Fruit fly (Drosophila melanogaster) whole organism, embryonic: ENCODE measurements around the gene CG13012.
A peak's percentile ranks its signal among the peaks of the same experiment; 100 is the strongest.

Source experiments
- Antp ChIP-seq: fragments of 200-800 bp; sonication (Bioruptor generic); optimal IDR thresholded peaks from 3 replicates; lab custom pipeline; 2016; ENCODE audit warnings: missing biosample characterization, missing genetic modification characterization
- BtbVII ChIP-seq: fragments of 200-800 bp; sonication (Bioruptor generic); optimal IDR thresholded peaks from 3 replicates; lab custom pipeline; 2017; ENCODE audit warnings: missing biosample characterization, mild to moderate bottlenecking, missing genetic modification characterization
- C15 ChIP-seq: fragments of 200-800 bp; sonication (Bioruptor generic); IDR thresholded peaks from 3 replicates; pipeline ENCODE4 v1.3.6; 2022; ENCODE audit warnings: missing biosample characterization, missing genetic modification characterization
- CG10565 ChIP-seq: fragments of 200-800 bp; sonication (Bioruptor generic); optimal IDR thresholded peaks from 3 replicates; lab custom pipeline; 2016; ENCODE audit warnings: missing biosample characterization, mild to moderate bottlenecking, missing genetic modification characterization
- CG11504 ChIP-seq: fragments of 200-800 bp; sonication (Bioruptor generic); optimal IDR thresholded peaks from 3 replicates; lab custom pipeline; 2019; ENCODE audit warnings: missing biosample characterization, mild to moderate bottlenecking, missing genetic modification characterization, moderate library complexity
- CG12155 ChIP-seq: fragments of 200-800 bp; sonication (Bioruptor generic); optimal IDR thresholded peaks from 3 replicates; lab custom pipeline; 2016; ENCODE audit warnings: missing biosample characterization, missing genetic modification characterization
- CG13123 ChIP-seq: fragments of 200-800 bp; sonication (Bioruptor generic); optimal IDR thresholded peaks from 2 replicates; lab custom pipeline; 2016; ENCODE audit warnings: missing biosample characterization, missing genetic modification characterization
- CG14014 ChIP-seq: fragments of 200-800 bp; sonication (Bioruptor generic); IDR thresholded peaks from 2 replicates; pipeline ENCODE4 v1.3.6; 2022; ENCODE audit warnings: missing biosample characterization, missing genetic modification characterization
- CG15514 ChIP-seq: fragments of 200-800 bp; sonication (Bioruptor generic); optimal IDR thresholded peaks from 3 replicates; lab custom pipeline; 2017; ENCODE audit warnings: missing biosample characterization, missing genetic modification characterization, mild to moderate bottlenecking, moderate library complexity, missing genetic modification reagents
- CG1603 ChIP-seq: fragments of 200-800 bp; sonication (Bioruptor generic); optimal IDR thresholded peaks from 2 replicates; lab custom pipeline; 2019; ENCODE audit warnings: missing biosample characterization, mild to moderate bottlenecking, missing genetic modification characterization, moderate library complexity
- CG1647 ChIP-seq: fragments of 200-800 bp; sonication (Bioruptor generic); optimal IDR thresholded peaks from 3 replicates; lab custom pipeline; 2016; ENCODE audit warnings: missing biosample characterization, missing genetic modification characterization
- CG17912 ChIP-seq: fragments of 200-800 bp; sonication (Bioruptor generic); optimal IDR thresholded peaks from 2 replicates; lab custom pipeline; 2018; ENCODE audit warnings: missing biosample characterization, mild to moderate bottlenecking, missing genetic modification characterization
- CG2116 ChIP-seq: fragments of 200-800 bp; sonication (Bioruptor generic); optimal IDR thresholded peaks from 3 replicates; lab custom pipeline; 2018; ENCODE audit warnings: missing biosample characterization, mild to moderate bottlenecking, missing genetic modification characterization
- CG31365 ChIP-seq: fragments of 200-800 bp; sonication (Bioruptor generic); optimal IDR thresholded peaks from 2 replicates; lab custom pipeline; 2018; ENCODE audit warnings: missing biosample characterization, mild to moderate bottlenecking, missing genetic modification characterization
- CG32772 ChIP-seq: fragments of 200-800 bp; sonication (Bioruptor generic); IDR thresholded peaks from 2 replicates; pipeline ENCODE4 v1.3.6; 2022; ENCODE audit warnings: missing biosample characterization, missing genetic modification characterization
- CG4854 ChIP-seq: fragments of 200-800 bp; sonication (Bioruptor generic); optimal IDR thresholded peaks from 2 replicates; lab custom pipeline; 2016; ENCODE audit warnings: missing biosample characterization, missing genetic modification characterization, inconsistent platforms
- CG6791 ChIP-seq: fragments of 200-800 bp; sonication (Bioruptor generic); IDR thresholded peaks from 3 replicates; pipeline ENCODE4 v1.3.6; 2022; ENCODE audit warnings: missing biosample characterization, missing genetic modification characterization; ENCODE audit not compliant: partially characterized antibody
- CG6854 ChIP-seq: fragments of 200-800 bp; sonication (Bioruptor generic); optimal IDR thresholded peaks from 3 replicates; lab custom pipeline; 2017; ENCODE audit warnings: missing biosample characterization, mild to moderate bottlenecking, missing genetic modification characterization
- CG7786 ChIP-seq: fragments of 200-800 bp; sonication (Bioruptor generic); optimal IDR thresholded peaks from 2 replicates; lab custom pipeline; 2016; ENCODE audit warnings: missing biosample characterization, missing genetic modification characterization
- CG8359 ChIP-seq: fragments of 200-800 bp; sonication (Bioruptor generic); optimal IDR thresholded peaks from 2 replicates; lab custom pipeline; 2017; ENCODE audit warnings: missing biosample characterization, mild to moderate bottlenecking, missing genetic modification characterization, borderline replicate concordance
- CG9215 ChIP-seq: fragments of 200-800 bp; sonication (Bioruptor generic); IDR thresholded peaks from 2 replicates; pipeline ENCODE4 v1.3.6; 2022; ENCODE audit warnings: missing biosample characterization, missing genetic modification characterization
- CG9609 ChIP-seq: fragments of 200-800 bp; sonication (Bioruptor generic); optimal IDR thresholded peaks from 3 replicates; lab custom pipeline; 2016; ENCODE audit warnings: missing biosample characterization, missing genetic modification characterization
- D19B ChIP-seq: fragments of 200-800 bp; sonication (Bioruptor generic); optimal IDR thresholded peaks from 2 replicates; lab custom pipeline; 2017; ENCODE audit warnings: missing biosample characterization, mild to moderate bottlenecking, missing genetic modification characterization
- ERR ChIP-seq: fragments of 200-800 bp; sonication (Bioruptor generic); optimal IDR thresholded peaks from 2 replicates; lab custom pipeline; 2016; ENCODE audit warnings: missing biosample characterization, missing genetic modification characterization
- Eip74EF ChIP-seq, 2 experiments: fragments of 200-800 bp in 1 of 2; fragments of >200 bp in 1 of 2; sonication (Bioruptor generic) in 1 of 2; optimal IDR thresholded peaks; 2 replicates each; lab custom pipeline; 2017 to 2019; ENCODE audit warnings: missing biosample characterization in 2 of 2, missing genetic modification characterization in 2 of 2, mild to moderate bottlenecking in 1 of 2, moderate library complexity in 1 of 2
- Elba2 ChIP-seq: fragments of 200-800 bp; sonication (Bioruptor generic); optimal IDR thresholded peaks from 3 replicates; lab custom pipeline; 2016; ENCODE audit warnings: missing biosample characterization, missing genetic modification characterization
- HHEX ChIP-seq: fragments of 200-800 bp; sonication (Bioruptor generic); optimal IDR thresholded peaks from 3 replicates; lab custom pipeline; 2017; ENCODE audit warnings: missing biosample characterization, mild to moderate bottlenecking, missing genetic modification characterization, missing genetic modification reagents
- Mes4 ChIP-seq: fragments of 200-800 bp; sonication (Bioruptor generic); optimal IDR thresholded peaks from 2 replicates; lab custom pipeline; 2016; ENCODE audit warnings: missing biosample characterization, missing genetic modification characterization
- Mrtf ChIP-seq: fragments of 200-800 bp; sonication (Bioruptor generic); IDR thresholded peaks from 3 replicates; pipeline ENCODE4 v1.3.6; 2022; ENCODE audit warnings: missing biosample characterization, missing genetic modification characterization
- Scr ChIP-seq: fragments of 200-800 bp; sonication (Bioruptor generic); IDR thresholded peaks from 2 replicates; pipeline ENCODE4 v1.3.6; 2022; ENCODE audit warnings: missing biosample characterization, missing genetic modification characterization; ENCODE audit not compliant: partially characterized antibody
- Sox102F ChIP-seq: fragments of 200-800 bp; sonication (Bioruptor generic); optimal IDR thresholded peaks from 2 replicates; lab custom pipeline; 2018; ENCODE audit warnings: missing biosample characterization, mild to moderate bottlenecking, missing genetic modification characterization, moderate library complexity
- Usf ChIP-seq: fragments of 200-800 bp; sonication (Bioruptor generic); optimal IDR thresholded peaks from 2 replicates; lab custom pipeline; 2017; ENCODE audit warnings: missing genotype, missing biosample characterization, missing genetic modification characterization
- bowl ChIP-seq: fragments of 200-800 bp; sonication (Bioruptor generic); IDR thresholded peaks from 2 replicates; pipeline ENCODE4 v1.3.6; 2022; ENCODE audit warnings: missing biosample characterization, missing genetic modification characterization
- disco-r ChIP-seq: fragments of 200-800 bp; sonication (Bioruptor generic); optimal IDR thresholded peaks from 2 replicates; lab custom pipeline; 2016; ENCODE audit warnings: missing biosample characterization, missing genetic modification characterization
- gfzf ChIP-seq: fragments of 200-800 bp; sonication (Bioruptor generic); optimal IDR thresholded peaks from 2 replicates; lab custom pipeline; 2016; ENCODE audit warnings: missing biosample characterization, mild to moderate bottlenecking, missing genetic modification characterization, moderate library complexity
- gsb-n ChIP-seq: fragments of 200-800 bp; sonication (Bioruptor generic); optimal IDR thresholded peaks from 3 replicates; lab custom pipeline; 2018; ENCODE audit warnings: missing biosample characterization, mild to moderate bottlenecking, missing genetic modification characterization
- ind ChIP-seq: fragments of 200-800 bp; sonication (Bioruptor generic); optimal IDR thresholded peaks from 3 replicates; lab custom pipeline; 2016; ENCODE audit warnings: missing biosample characterization, missing genetic modification characterization
- insv ChIP-seq, 2 experiments: fragments of 200-800 bp; sonication (Bioruptor generic); optimal IDR thresholded peaks; 3 replicates each; lab custom pipeline; 2016 to 2018; ENCODE audit warnings: missing biosample characterization in 2 of 2, missing genetic modification characterization in 2 of 2
- nmo ChIP-seq: fragments of 200-800 bp; sonication (Bioruptor generic); optimal IDR thresholded peaks from 2 replicates; lab custom pipeline; 2018; ENCODE audit warnings: missing biosample characterization, mild to moderate bottlenecking, missing genetic modification characterization, moderate library complexity
- pum ChIP-seq: fragments of 200-800 bp; sonication (Bioruptor generic); optimal IDR thresholded peaks from 2 replicates; lab custom pipeline; 2016; ENCODE audit warnings: missing biosample characterization, missing genetic modification characterization
- sens ChIP-seq: fragments of 200-800 bp; sonication (Bioruptor generic); peaks from one replicate; lab custom pipeline; 2016; ENCODE audit warnings: missing biosample characterization, missing genetic modification characterization
- sima ChIP-seq: fragments of 200-800 bp; sonication (Bioruptor generic); optimal IDR thresholded peaks from 2 replicates; lab custom pipeline; 2016; ENCODE audit warnings: missing biosample characterization, missing genetic modification characterization
- slou ChIP-seq: fragments of 200-800 bp; sonication (Bioruptor generic); optimal IDR thresholded peaks from 3 replicates; lab custom pipeline; 2016; ENCODE audit warnings: missing biosample characterization, missing genetic modification characterization
- stc ChIP-seq: fragments of 200-800 bp; sonication (Bioruptor generic); IDR thresholded peaks from 2 replicates; pipeline ENCODE4 v1.3.6; 2022; ENCODE audit warnings: missing biosample characterization, missing genetic modification characterization
- tgo ChIP-seq: fragments of 200-800 bp; sonication (Bioruptor generic); IDR thresholded peaks from 3 replicates; pipeline ENCODE4 v1.3.6; 2022; ENCODE audit warnings: missing biosample characterization, missing genetic modification characterization
- tll ChIP-seq, 2 experiments: fragments of 200-800 bp in 1 of 2; fragments of >200 bp in 1 of 2; sonication (Bioruptor generic) in 1 of 2; optimal IDR thresholded peaks; 2 replicates each; lab custom pipeline; 2017 to 2019; ENCODE audit warnings: missing biosample characterization in 2 of 2, missing genetic modification characterization in 2 of 2, mild to moderate bottlenecking in 1 of 2, moderate library complexity in 1 of 2
- tx ChIP-seq: fragments of 200-800 bp; sonication (Bioruptor generic); optimal IDR thresholded peaks from 2 replicates; lab custom pipeline; 2016; ENCODE audit warnings: missing biosample characterization, missing genetic modification characterization
- zfh1 ChIP-seq: fragments of 200-800 bp; sonication (Bioruptor generic); IDR thresholded peaks from 3 replicates; pipeline ENCODE4 v1.3.6; 2022; ENCODE audit warnings: missing biosample characterization, missing genetic modification characterization

CG13012 gene

DNA sequence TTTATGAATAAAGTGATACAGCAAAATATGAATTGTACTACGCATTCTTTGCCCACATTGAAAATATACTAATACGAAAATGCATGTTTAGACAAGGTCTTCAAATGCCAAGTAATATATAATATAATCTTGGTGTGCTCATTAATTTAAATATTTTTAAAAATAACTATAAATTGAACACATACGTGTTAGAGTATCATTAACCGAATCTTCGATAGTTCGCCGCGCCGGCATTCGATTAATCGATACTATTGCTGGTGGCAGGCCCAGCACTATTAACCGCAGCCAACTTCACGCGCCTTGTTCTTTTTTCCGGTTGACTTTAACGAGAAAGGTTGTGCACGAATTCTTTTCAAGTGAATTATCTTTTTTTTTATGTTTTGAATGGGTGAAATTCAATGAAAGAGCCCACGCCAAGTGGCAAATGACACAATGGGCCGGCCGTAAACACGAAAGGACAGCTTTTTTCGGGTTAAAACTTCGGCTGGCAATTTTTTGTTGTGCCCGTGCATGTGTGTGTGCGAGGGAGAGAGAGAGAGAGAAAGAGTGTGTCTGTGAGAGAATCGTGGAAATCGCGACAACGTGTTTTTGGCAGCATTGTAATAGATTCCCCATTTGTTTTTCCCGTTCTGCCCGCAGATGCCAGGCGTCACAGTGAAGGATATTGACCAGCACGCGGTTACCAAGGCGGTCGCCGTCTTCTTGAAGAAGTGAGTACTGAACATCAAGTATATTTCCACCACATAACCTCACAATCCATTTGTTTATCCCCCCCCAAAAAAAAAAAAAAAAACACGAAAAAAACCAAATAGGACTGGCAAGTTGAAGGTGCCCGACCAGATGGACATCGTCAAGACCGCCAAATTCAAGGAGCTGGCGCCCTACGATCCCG lies 38.7 kb downstream of the CG13012 start, which contains the start of gene RpS19a (continued):
- TF ChIP-seq CG31365 (peak; percentile 81), CG14014 (GFP tag; lab: Robert Waterston, UW) (peak; percentile 72), CG2116 (GFP tag; lab: Kevin White, UChicago) (peak; percentile 70), zfh1 (GFP tag; lab: Robert Waterston, UW) (peak; percentile 83), D19B (GFP tag; lab: Kevin White, UChicago) (peak; percentile 58), gsb-n (tag; lab: Kevin White, UChicago) (peak; percentile 63), CG8359 (GFP tag; lab: Kevin White, UChicago) (peak; percentile 61), tgo (GFP tag; lab: Robert Waterston, UW) (peak; percentile 51; the same call in 2 of the 3 replicates), CG9215 (GFP tag; lab: Robert Waterston, UW) (no peak), Eip74EF (GFP tag; optimal IDR thresholded peaks at IDR 0.05; lab: Kevin White, UChicago) (peak in 1 of 2 experiments; percentile 76), CG11504 (tag; lab: Kevin White, UChicago) (no peak), Scr (GFP tag; lab: Robert Waterston, UW) (peak; percentile 66; the same call in 1 of the 2 replicates), slou (peak; percentile 39), insv (GFP tag; optimal IDR thresholded peaks at IDR 0.05; lab: Kevin White, UChicago) (peak in 1 of 2 experiments; percentile 67), CG15514 (GFP tag; lab: Kevin White, UChicago) (peak; percentile 78), CG1647 (GFP tag; lab: Kevin White, UChicago) (peak; percentile 53), ERR (GFP tag; lab: Kevin White, UChicago) (no peak), CG7786 (peak; percentile 37), sens (GFP tag; lab: Kevin White, UChicago) (peak; percentile 92), CG17912 (peak; percentile 94), CG9609 (GFP tag; lab: Kevin White, UChicago) (peak; percentile 19), gfzf (GFP tag; lab: Kevin White, UChicago) (no peak), tll (GFP tag; optimal IDR thresholded peaks at IDR 0.05; lab: Kevin White, UChicago) (peak in 1 of 2 experiments; percentile 85), disco-r (GFP tag; lab: Kevin White, UChicago) (peak; percentile 56), CG13123 (peak; percentile 91), pum (GFP tag; lab: Kevin White, UChicago) (no peak), Mes4 (GFP tag; lab: Kevin White, UChicago) (peak; percentile 66), nmo (GFP tag; lab: Kevin White, UChicago) (peak; percentile 49), BtbVII (GFP tag; lab: Kevin White, UChicago) (peak; percentile 88), CG6854 (GFP tag; lab: Kevin White, UChicago) (peak; percentile 80), C15 (peak; percentile 68; the same call in 1 of the 3 replicates), ind (GFP tag; lab: Kevin White, UChicago) (no peak), CG32772 (GFP tag; lab: Robert Waterston, UW) (peak; percentile 33; the same call in 1 of the 2 replicates), CG6791 (GFP tag; lab: Robert Waterston, UW) (no peak; the same call in 1 of the 3 replicates), stc (GFP tag; lab: Robert Waterston, UW) (peak; percentile 64), bowl (GFP tag; lab: Robert Waterston, UW) (peak; percentile 47; the same call in 1 of the 2 replicates), CG1603 (tag; lab: Kevin White, UChicago) (peak; percentile 61), Sox102F (GFP tag; lab: Kevin White, UChicago) (peak; percentile 36), CG12155 (GFP tag; lab: Kevin White, UChicago) (peak; percentile 27), Usf (GFP tag; lab: Kevin White, UChicago) (peak; percentile 48), sima (GFP tag; lab: Kevin White, UChicago) (no peak), CG10565 (GFP tag; lab: Kevin White, UChicago) (no peak), Mrtf (GFP tag; lab: Robert Waterston, UW) (peak; percentile 66; the same call in 2 of the 3 replicates), tx (GFP tag; lab: Kevin White, UChicago) (no peak), Antp (GFP tag; lab: Kevin White, UChicago) (no peak), CG4854 (peak; percentile 65), HHEX (GFP tag; lab: Kevin White, UChicago) (peak; percentile 91), Elba2 (GFP tag; lab: Kevin White, UChicago) (no peak)
